Fruit fly (Drosophila melanogaster) whole organism, embryonic: ENCODE data around the gene CG14795.

Experiments used
- Awh ChIP-seq: fragments of 200-800 bp; sonication (Bioruptor generic); IDR thresholded peaks from 2 replicates; pipeline ENCODE4, ENCODE4 v1.3.6; 2022; ENCODE audit warnings: missing biosample characterization, missing genetic modification characterization
- Blimp-1 ChIP-seq: fragments of 200-800 bp; sonication (Bioruptor generic); optimal IDR thresholded peaks from 3 replicates; lab custom pipeline; 2018; ENCODE audit warnings: missing biosample characterization, missing genetic modification characterization, mild to moderate bottlenecking, moderate library complexity, missing genetic modification reagents
- CG10565 ChIP-seq: fragments of 200-800 bp; sonication (Bioruptor generic); optimal IDR thresholded peaks from 3 replicates; lab custom pipeline; 2016; ENCODE audit warnings: missing biosample characterization, mild to moderate bottlenecking, missing genetic modification characterization
- CG11398 ChIP-seq: fragments of 200-800 bp; sonication (Bioruptor generic); optimal IDR thresholded peaks from 2 replicates; lab custom pipeline; 2016; ENCODE audit warnings: missing biosample characterization, missing genetic modification characterization
- CG11504 ChIP-seq: fragments of 200-800 bp; sonication (Bioruptor generic); optimal IDR thresholded peaks from 3 replicates; lab custom pipeline; 2019; ENCODE audit warnings: missing biosample characterization, mild to moderate bottlenecking, missing genetic modification characterization, moderate library complexity
- CG11723 ChIP-seq: fragments of 200-800 bp; sonication (Bioruptor generic); optimal IDR thresholded peaks from 2 replicates; lab custom pipeline; 2017; ENCODE audit warnings: missing biosample characterization, mild to moderate bottlenecking, missing genetic modification characterization
- CG12659 ChIP-seq: fragments of 200-800 bp; sonication (Bioruptor generic); optimal IDR thresholded peaks from 3 replicates; lab custom pipeline; 2017; ENCODE audit warnings: mild to moderate bottlenecking, missing biosample characterization, missing genetic modification reagents, missing genetic modification characterization
- CG13894 ChIP-seq: fragments of 200-800 bp; sonication (Bioruptor generic); optimal IDR thresholded peaks from 3 replicates; lab custom pipeline; 2018; ENCODE audit warnings: missing biosample characterization, mild to moderate bottlenecking, missing genetic modification characterization, moderate library complexity
- CG15073 ChIP-seq: fragments of 200-800 bp; sonication (Bioruptor generic); optimal IDR thresholded peaks from 2 replicates; lab custom pipeline; 2016; ENCODE audit warnings: missing biosample characterization, missing genetic modification characterization
- CG17361 ChIP-seq: fragments of 200-800 bp; sonication (Bioruptor generic); IDR thresholded peaks from 3 replicates; pipeline ENCODE4 v1.3.6; 2022; ENCODE audit warnings: missing biosample characterization, missing genetic modification characterization
- CG2116 ChIP-seq: fragments of 200-800 bp; sonication (Bioruptor generic); optimal IDR thresholded peaks from 3 replicates; lab custom pipeline; 2018; ENCODE audit warnings: missing biosample characterization, mild to moderate bottlenecking, missing genetic modification characterization
- CG2120 ChIP-seq: fragments of 200-800 bp; sonication (Bioruptor generic); optimal IDR thresholded peaks from 3 replicates; lab custom pipeline; 2016; ENCODE audit warnings: missing biosample characterization, missing genetic modification characterization
- CG3163 ChIP-seq: fragments of 200-800 bp; sonication (Bioruptor generic); optimal IDR thresholded peaks from 3 replicates; lab custom pipeline; 2016; ENCODE audit warnings: missing biosample characterization, missing genetic modification characterization
- CG4617 ChIP-seq: fragments of 200-800 bp; sonication (Bioruptor generic); optimal IDR thresholded peaks from 3 replicates; lab custom pipeline; 2016; ENCODE audit warnings: missing biosample characterization, missing genetic modification characterization, borderline replicate concordance
- CG4730 ChIP-seq: fragments of 200-800 bp; sonication (Bioruptor generic); IDR thresholded peaks from 2 replicates; pipeline ENCODE4 v1.3.6; 2022; ENCODE audit warnings: missing biosample characterization, missing genetic modification characterization
- CG5953 ChIP-seq: fragments of 200-800 bp; sonication (Bioruptor generic); IDR thresholded peaks from 2 replicates; pipeline ENCODE4 v1.3.6; 2022; ENCODE audit warnings: missing biosample characterization, missing genetic modification characterization
- CG6654 ChIP-seq: fragments of 200-800 bp; sonication (Bioruptor generic); optimal IDR thresholded peaks from 2 replicates; lab custom pipeline; 2017; ENCODE audit warnings: missing biosample characterization, mild to moderate bottlenecking, missing genetic modification characterization
- CG7271 ChIP-seq: fragments of 200-800 bp; sonication (Bioruptor generic); optimal IDR thresholded peaks from 2 replicates; lab custom pipeline; 2018; ENCODE audit warnings: missing biosample characterization, mild to moderate bottlenecking, missing genetic modification characterization, moderate library complexity
- CG7556 ChIP-seq: fragments of 200-800 bp; sonication (Bioruptor generic); optimal IDR thresholded peaks from 2 replicates; lab custom pipeline; 2017; ENCODE audit warnings: missing biosample characterization, mild to moderate bottlenecking, missing genetic modification characterization
- CG8924 ChIP-seq: fragments of 200-800 bp; optimal IDR thresholded peaks from 3 replicates; lab custom pipeline; 2019; ENCODE audit warnings: missing biosample characterization, mild to moderate bottlenecking, missing genetic modification characterization, moderate library complexity
- Dip2 ChIP-seq: fragments of 200-800 bp; sonication (Bioruptor generic); IDR thresholded peaks from 2 replicates; pipeline ENCODE4 v1.3.6; 2022; ENCODE audit warnings: missing biosample characterization, missing genetic modification characterization
- E2f2 ChIP-seq: fragments of 200-800 bp; sonication (Bioruptor generic); IDR thresholded peaks from 2 replicates; pipeline ENCODE4 v1.3.6; 2022; ENCODE audit warnings: missing biosample characterization, missing genetic modification characterization
- Ets97D ChIP-seq: fragments of 200-800 bp; sonication (Bioruptor generic); optimal IDR thresholded peaks from 3 replicates; lab custom pipeline; 2016; ENCODE audit warnings: missing biosample characterization, missing genetic modification characterization
- HLH4C ChIP-seq: fragments of 200-800 bp; sonication (Bioruptor generic); IDR thresholded peaks from 3 replicates; pipeline ENCODE4 v1.3.6; 2022; ENCODE audit warnings: missing biosample characterization, missing genetic modification characterization; ENCODE audit not compliant: partially characterized antibody
- Med ChIP-seq: fragments of 200-800 bp; sonication (Bioruptor generic); peaks from one replicate; lab custom pipeline; 2016; ENCODE audit warnings: missing biosample characterization, missing genetic modification characterization, mild to moderate bottlenecking, inconsistent platforms, moderate library complexity
- Mrtf ChIP-seq: fragments of 200-800 bp; sonication (Bioruptor generic); IDR thresholded peaks from 3 replicates; pipeline ENCODE4 v1.3.6; 2022; ENCODE audit warnings: missing biosample characterization, missing genetic modification characterization
- NK7.1 ChIP-seq: fragments of 200-800 bp; sonication (Bioruptor generic); optimal IDR thresholded peaks from 3 replicates; lab custom pipeline; 2016; ENCODE audit warnings: missing biosample characterization, missing genetic modification characterization
- Sin3A ChIP-seq: fragments of >200 bp; optimal IDR thresholded peaks from 2 replicates; lab custom pipeline; 2018
- Spps ChIP-seq: fragments of 200-800 bp; sonication (Bioruptor generic); optimal IDR thresholded peaks from 2 replicates; lab custom pipeline; 2018; ENCODE audit warnings: missing biosample characterization, mild to moderate bottlenecking, missing genetic modification characterization
- amos ChIP-seq: fragments of 200-800 bp; sonication (Bioruptor generic); IDR thresholded peaks from 2 replicates; pipeline ENCODE4 v1.3.6; 2022; ENCODE audit warnings: missing biosample characterization, missing genetic modification characterization; ENCODE audit not compliant: partially characterized antibody
- ap ChIP-seq: fragments of 200-800 bp; sonication (Bioruptor generic); IDR thresholded peaks from 2 replicates; pipeline ENCODE4 v1.3.6; 2022; ENCODE audit warnings: missing biosample characterization, missing genetic modification characterization
- ash1 ChIP-seq: fragments of 200-800 bp; sonication (Bioruptor generic); optimal IDR thresholded peaks from 2 replicates; lab custom pipeline; 2018; ENCODE audit warnings: missing biosample characterization, mild to moderate bottlenecking, missing genetic modification characterization
- bcd ChIP-seq: fragments of 200-800 bp; sonication (Bioruptor generic); optimal IDR thresholded peaks from 2 replicates; lab custom pipeline; 2017; ENCODE audit warnings: missing biosample characterization, mild to moderate bottlenecking, missing genetic modification characterization
- caup ChIP-seq: fragments of 200-800 bp; sonication (Bioruptor generic); optimal IDR thresholded peaks from 3 replicates; lab custom pipeline; 2017; ENCODE audit warnings: missing biosample characterization, mild to moderate bottlenecking, missing genetic modification characterization, moderate library complexity; ENCODE audit not compliant: severe bottlenecking
- chm ChIP-seq: fragments of 200-800 bp; sonication (Bioruptor generic); IDR thresholded peaks from 2 replicates; pipeline ENCODE4 v1.3.6; 2022; ENCODE audit warnings: missing biosample characterization, missing genetic modification characterization
- gsb ChIP-seq: fragments of 200-800 bp; sonication (Bioruptor generic); IDR thresholded peaks from 2 replicates; pipeline ENCODE4 v1.3.6; 2022; ENCODE audit warnings: missing biosample characterization, missing genetic modification characterization
- h ChIP-seq: fragments of >200 bp; optimal IDR thresholded peaks from 2 replicates; lab custom pipeline; 2017
- ind ChIP-seq: fragments of 200-800 bp; sonication (Bioruptor generic); optimal IDR thresholded peaks from 3 replicates; lab custom pipeline; 2016; ENCODE audit warnings: missing biosample characterization, missing genetic modification characterization
- inv ChIP-seq: fragments of 200-800 bp; sonication (Bioruptor generic); IDR thresholded peaks from 2 replicates; pipeline ENCODE4 v1.3.6; 2022; ENCODE audit warnings: missing biosample characterization, missing genetic modification characterization; ENCODE audit not compliant: partially characterized antibody
- kni ChIP-seq: fragments of 200-800 bp; sonication (Bioruptor generic); optimal IDR thresholded peaks from 3 replicates; lab custom pipeline; 2017; ENCODE audit warnings: mild to moderate bottlenecking, missing biosample characterization, missing genetic modification reagents, missing genetic modification characterization
- maf-S ChIP-seq: fragments of 200-800 bp; sonication (Bioruptor generic); optimal IDR thresholded peaks from 2 replicates; lab custom pipeline; 2016; ENCODE audit warnings: missing biosample characterization, missing genetic modification characterization
- peb ChIP-seq: fragments of 200-800 bp; sonication (Bioruptor generic); IDR thresholded peaks from 2 replicates; pipeline ENCODE4 v1.3.6; 2022; ENCODE audit warnings: missing biosample characterization, missing genetic modification characterization
- pita ChIP-seq: fragments of 200-800 bp; sonication (Bioruptor generic); optimal IDR thresholded peaks from 2 replicates; lab custom pipeline; 2017; ENCODE audit warnings: missing biosample characterization, mild to moderate bottlenecking, missing genetic modification characterization
- shn ChIP-seq: fragments of 200-800 bp; sonication (Bioruptor generic); optimal IDR thresholded peaks from 3 replicates; lab custom pipeline; 2016; ENCODE audit warnings: missing biosample characterization, missing genetic modification characterization
- so ChIP-seq: fragments of 200-800 bp; sonication (Bioruptor generic); IDR thresholded peaks from 3 replicates; pipeline ENCODE4 v1.3.6; 2022; ENCODE audit warnings: missing biosample characterization, missing genetic modification characterization
- sob ChIP-seq: fragments of 200-800 bp; sonication (Bioruptor generic); IDR thresholded peaks from 2 replicates; pipeline ENCODE4 v1.3.6; 2022; ENCODE audit warnings: missing biosample characterization, missing genetic modification characterization
- trem ChIP-seq: fragments of 200-800 bp; optimal IDR thresholded peaks from 3 replicates; lab custom pipeline; 2019; ENCODE audit warnings: missing biosample characterization, mild to moderate bottlenecking, missing genetic modification characterization, moderate library complexity
- unc-4 ChIP-seq: fragments of 200-800 bp; sonication (Bioruptor generic); IDR thresholded peaks from 2 replicates; pipeline ENCODE4 v1.3.6; 2022; ENCODE audit warnings: missing biosample characterization, missing genetic modification characterization; ENCODE audit not compliant: partially characterized antibody
- vnd ChIP-seq: fragments of 200-800 bp; sonication (Bioruptor generic); IDR thresholded peaks from 3 replicates; pipeline ENCODE4 v1.3.6; 2022; ENCODE audit warnings: missing biosample characterization, missing genetic modification characterization; ENCODE audit not compliant: partially characterized antibody
- z ChIP-seq: fragments of 200-800 bp; sonication (Bioruptor generic); IDR thresholded peaks from 3 replicates; pipeline ENCODE4 v1.3.6; 2022; ENCODE audit warnings: missing biosample characterization, missing genetic modification characterization

Gene CG14795

dm6 chrX:1482840-1483518 is 29.6 kb downstream of the CG14795 start, which contains the start of the genes sta and inc (continued):
- TF ChIP-seq pita (GFP tag; lab: Kevin White, UChicago) (peak; percentile 44), CG12659 (GFP tag; lab: Kevin White, UChicago) (peak; percentile 94), chm (GFP tag; lab: Robert Waterston, UW) (peak; percentile 61), sob (peak; percentile 78), CG17361 (GFP tag; lab: Robert Waterston, UW) (peak; percentile 51; the same call in 1 of the 3 replicates), Blimp-1 (peak; percentile 12), maf-S (peak; percentile 24), amos (GFP tag; lab: Robert Waterston, UW) (peak; percentile 68), so (GFP tag; lab: Robert Waterston, UW) (peak; percentile 68; the same call in 1 of the 3 replicates), ash1 (GFP tag; lab: Kevin White, UChicago) (peak; percentile 81), CG6654 (GFP tag; lab: Kevin White, UChicago) (peak; percentile 12), Med (GFP tag; lab: Kevin White, UChicago) (peak; percentile 97), CG10565 (GFP tag; lab: Kevin White, UChicago) (no peak), ap (GFP tag; lab: Robert Waterston, UW) (no peak), z (GFP tag; lab: Robert Waterston, UW) (0 out of 3 replicates have a peak, but pooled peaks have one; percentile 27), peb (GFP tag; lab: Robert Waterston, UW) (no peak), Dip2 (GFP tag; lab: Robert Waterston, UW) (no peak), caup (GFP tag; lab: Kevin White, UChicago) (peak; percentile 87), shn (GFP tag; lab: Kevin White, UChicago) (peak; percentile 30), Sin3A (lab: Kevin White, UChicago) (peak; percentile 39), CG2120 (GFP tag; lab: Kevin White, UChicago) (peak; percentile 60), unc-4 (peak; percentile 72), CG2116 (GFP tag; lab: Kevin White, UChicago) (peak; percentile 81), E2f2 (peak; percentile 92), trem (tag; lab: Kevin White, UChicago) (peak; percentile 81), Mrtf (GFP tag; lab: Robert Waterston, UW) (0 out of 3 replicates have a peak, but pooled peaks have one; percentile 48), CG13894 (tag; lab: Kevin White, UChicago) (peak; percentile 72), inv (GFP tag; lab: Robert Waterston, UW) (peak; percentile 38; the same call in 1 of the 2 replicates), ind (peak; percentile 2), CG4730 (GFP tag; lab: Robert Waterston, UW) (no peak), h (no peak), CG4617 (peak; percentile 49), CG7556 (GFP tag; lab: Kevin White, UChicago) (peak; percentile 60), CG11398 (GFP tag; lab: Kevin White, UChicago) (peak; percentile 48), CG5953 (GFP tag; lab: Robert Waterston, UW) (no peak), NK7.1 (no peak), Awh (GFP tag; lab: Robert Waterston, UW) (peak; percentile 21; the same call in 1 of the 2 replicates), CG11723 (peak; percentile 66), HLH4C (GFP tag; lab: Robert Waterston, UW) (peak; percentile 64), Ets97D (GFP tag; lab: Kevin White, UChicago) (peak; percentile 98), CG11504 (tag; lab: Kevin White, UChicago) (peak; percentile 57), gsb (no peak; the same call in 1 of the 2 replicates), bcd (GFP tag; lab: Kevin White, UChicago) (peak; percentile 85), kni (GFP tag; lab: Kevin White, UChicago) (peak; percentile 64), Spps (tag; lab: Kevin White, UChicago) (no peak), CG15073 (no peak), CG8924 (tag; lab: Kevin White, UChicago) (peak; percentile 53), CG7271 (tag; lab: Kevin White, UChicago) (peak; percentile 73), CG3163 (GFP tag; lab: Kevin White, UChicago) (peak; percentile 31), vnd (no peak)
